Fruit fly (Drosophila melanogaster): ENCODE data around the gene CG14507.

CG14507 gene

dm6 chr3R:29199807-29200693 is 27.5 kb downstream of the CG14507 start, which contains the start of gene CG11899:
TSS of gene CG11899 (plus strand) at chr3R:29200454.
- TF ChIP-seq CG8478 (optimal IDR thresholded peaks at IDR 0.05) (no peak), psq (optimal IDR thresholded peaks at IDR 0.05) (no peak), Dll (optimal IDR thresholded peaks at IDR 0.05) (no peak), EcR (GFP tag; optimal IDR thresholded peaks at IDR 0.05) (peak; percentile 86 to 91), pan (optimal IDR thresholded peaks at IDR 0.05) (no peak)

- TF ChIP-seq usp (GFP tag; optimal IDR thresholded peaks at IDR 0.05): no peak
- no peak for TF ChIP-seq psq (optimal IDR thresholded peaks at IDR 0.05)
- no peak for TF ChIP-seq CG8478 (optimal IDR thresholded peaks at IDR 0.05)
- no peak for TF ChIP-seq Dll (optimal IDR thresholded peaks at IDR 0.05)
- TF ChIP-seq pan (optimal IDR thresholded peaks at IDR 0.05): no peak
- TF ChIP-seq EcR (GFP tag; optimal IDR thresholded peaks at IDR 0.05): no peak
These were observed 29.2 kb downstream of the CG14507 start for dm6 chr3R:29198299-29198698.

dm6 chr3R:29196967-29197611 is 30.4 kb downstream of the CG14507 start, which contains the start of gene CG14515:
TSS of gene CG14515 (plus strand) at chr3R:29197556.
- TF ChIP-seq pan (optimal IDR thresholded peaks at IDR 0.05): no peak
- TF ChIP-seq psq (optimal IDR thresholded peaks at IDR 0.05): no peak
- no peak for TF ChIP-seq CG8478 (optimal IDR thresholded peaks at IDR 0.05)
- TF ChIP-seq EcR (GFP tag; optimal IDR thresholded peaks at IDR 0.05): no peak

- TF ChIP-seq EcR (GFP tag; optimal IDR thresholded peaks at IDR 0.05): no peak
- TF ChIP-seq pan (optimal IDR thresholded peaks at IDR 0.05): no peak
- TF ChIP-seq psq (optimal IDR thresholded peaks at IDR 0.05): no peak
- no peak for TF ChIP-seq CG8478 (optimal IDR thresholded peaks at IDR 0.05)
- no peak for TF ChIP-seq usp (GFP tag; optimal IDR thresholded peaks at IDR 0.05)
- TF ChIP-seq Dll (optimal IDR thresholded peaks at IDR 0.05): no peak
These were observed 32.6 kb downstream of the CG14507 start, which contains the start of gene jus for dm6 chr3R:29194957-29195356. TSS of gene jus (minus strand) at chr3R:29194994.

- TF ChIP-seq psq (optimal IDR thresholded peaks at IDR 0.05) (no peak), pan (optimal IDR thresholded peaks at IDR 0.05) (no peak), Dll (optimal IDR thresholded peaks at IDR 0.05) (no peak), CG8478 (optimal IDR thresholded peaks at IDR 0.05) (no peak), EcR (GFP tag; optimal IDR thresholded peaks at IDR 0.05) (no peak), usp (GFP tag; optimal IDR thresholded peaks at IDR 0.05) (no peak)
These were observed 36.5 kb downstream of the CG14507 start for dm6 chr3R:29190984-29191383.

Measured in whole organism.